Worm (Caenorhabditis elegans) whole organism, young adult: ENCODE measurements around the gene str-68.

Source experiments
- C17E4.6 ChIP-seq: fragments of 200-800 bp; sonication (Bioruptor generic); IDR thresholded peaks from 2 replicates; pipeline ENCODE4 v1.3.6; 2022; ENCODE audit warnings: missing genetic modification reagents, missing genetic modification characterization, missing compliant biosample characterization
- F23B12.7 ChIP-seq: sonication (generic microtip); optimal IDR thresholded peaks from 2 replicates; lab custom pipeline; 2017; ENCODE audit warnings: missing genetic modification characterization, mild to moderate bottlenecking, missing compliant biosample characterization, antibody characterized with exemption, moderate library complexity; ENCODE audit not compliant: insufficient read depth
- F57C9.4 ChIP-seq: sonication (generic microtip); optimal IDR thresholded peaks from 2 replicates; lab custom pipeline; 2017; ENCODE audit warnings: mild to moderate bottlenecking, missing genetic modification characterization, missing compliant biosample characterization
- K12H6.12 ChIP-seq: fragments of 200-800 bp; sonication (Bioruptor generic); optimal IDR thresholded peaks from 2 replicates; lab custom pipeline; 2018; ENCODE audit warnings: mild to moderate bottlenecking, missing genetic modification characterization, missing compliant biosample characterization
- Y53F4B.3 ChIP-seq: fragments of 200-800 bp; sonication (Bioruptor generic); IDR thresholded peaks from 2 replicates; pipeline ENCODE4 v1.3.6; 2022; ENCODE audit warnings: missing genetic modification reagents, missing genetic modification characterization, missing compliant biosample characterization
- athp-1 ChIP-seq: sonication (generic microtip); optimal IDR thresholded peaks from 2 replicates; lab custom pipeline; 2017; ENCODE audit warnings: mild to moderate bottlenecking, missing genetic modification characterization, missing compliant biosample characterization
- attf-6 ChIP-seq: fragments of 200-800 bp; sonication (Bioruptor generic); IDR thresholded peaks from 2 replicates; pipeline ENCODE4 v1.3.6; 2022; ENCODE audit warnings: missing genetic modification reagents, missing genetic modification characterization, missing compliant biosample characterization
- bed-1 ChIP-seq: fragments of 200-800 bp; sonication (Bioruptor generic); IDR thresholded peaks from 2 replicates; pipeline ENCODE4 v1.3.6; 2022; ENCODE audit warnings: missing genetic modification reagents, missing genetic modification characterization, missing compliant biosample characterization
- ceh-40 ChIP-seq: fragments of 200-800 bp; sonication (Bioruptor generic); IDR thresholded peaks from 2 replicates; pipeline ENCODE4 v1.3.6; 2022; ENCODE audit warnings: missing genetic modification characterization, missing compliant biosample characterization
- ceh-91 ChIP-seq: fragments of 200-800 bp; sonication (Bioruptor generic); IDR thresholded peaks from 2 replicates; pipeline ENCODE4 v1.3.6; 2022; ENCODE audit warnings: missing genetic modification reagents, missing genetic modification characterization, missing compliant biosample characterization
- die-1 ChIP-seq: sonication (generic microtip); optimal IDR thresholded peaks from 2 replicates; lab custom pipeline; 2016; ENCODE audit warnings: missing genotype, mild to moderate bottlenecking, missing genetic modification characterization, missing compliant biosample characterization
- egrh-3 ChIP-seq: fragments of 200-800 bp; sonication (Bioruptor generic); IDR thresholded peaks from 2 replicates; pipeline ENCODE4 v1.3.6; 2022; ENCODE audit warnings: missing genetic modification reagents, missing genetic modification characterization, missing compliant biosample characterization
- let-526 ChIP-seq: fragments of 200-800 bp; sonication (Bioruptor generic); IDR thresholded peaks from 2 replicates; pipeline ENCODE4 v1.3.6; 2022; ENCODE audit warnings: missing genetic modification reagents, missing genetic modification characterization, missing compliant biosample characterization
- lin-26 ChIP-seq: fragments of 200-800 bp; sonication (Bioruptor generic); IDR thresholded peaks from 2 replicates; pipeline ENCODE4 v1.3.6; 2022; ENCODE audit warnings: missing genetic modification reagents, missing genetic modification characterization, missing compliant biosample characterization
- lsl-1 ChIP-seq: fragments of 200-800 bp; sonication (Bioruptor generic); optimal IDR thresholded peaks from 2 replicates; lab custom pipeline; 2018; ENCODE audit warnings: mild to moderate bottlenecking, missing genetic modification characterization, moderate library complexity, missing compliant biosample characterization
- lsy-27 ChIP-seq: sonication (generic microtip); optimal IDR thresholded peaks from 2 replicates; lab custom pipeline; 2017; ENCODE audit warnings: missing genetic modification characterization, mild to moderate bottlenecking, missing compliant biosample characterization, antibody characterized with exemption, missing genotype, borderline replicate concordance; ENCODE audit not compliant: insufficient read depth
- madf-3 ChIP-seq: fragments of 200-800 bp; sonication (Bioruptor generic); IDR thresholded peaks from 2 replicates; pipeline ENCODE4 v1.3.6; 2022; ENCODE audit warnings: missing genetic modification reagents, missing genetic modification characterization, missing compliant biosample characterization
- nfya-2 ChIP-seq: fragments of 200-800 bp; sonication (Bioruptor generic); IDR thresholded peaks from 2 replicates; pipeline ENCODE4 v1.3.6; 2022; ENCODE audit warnings: missing genetic modification reagents, missing genetic modification characterization, missing compliant biosample characterization
- nhr-120 ChIP-seq: fragments of 200-800 bp; sonication (Bioruptor generic); IDR thresholded peaks from 2 replicates; pipeline ENCODE4 v1.3.6; 2022; ENCODE audit warnings: missing genetic modification characterization, missing compliant biosample characterization
- nhr-27 ChIP-seq: fragments of 200-800 bp; sonication (Bioruptor generic); optimal IDR thresholded peaks from 2 replicates; lab custom pipeline; 2018; ENCODE audit warnings: mild to moderate bottlenecking, missing genetic modification characterization, moderate library complexity, missing compliant biosample characterization
- rcor-1 ChIP-seq: fragments of 200-800 bp; sonication (Bioruptor generic); IDR thresholded peaks from 2 replicates; pipeline ENCODE4 v1.3.6; 2022; ENCODE audit warnings: missing genetic modification reagents, missing genetic modification characterization, missing compliant biosample characterization
- sea-2 ChIP-seq: fragments of 200-800 bp; sonication (Bioruptor generic); IDR thresholded peaks from 2 replicates; pipeline ENCODE4 v1.3.6; 2022; ENCODE audit warnings: missing genetic modification characterization, missing compliant biosample characterization
- snpc-3.4 ChIP-seq: sonication (generic microtip); optimal IDR thresholded peaks from 2 replicates; lab custom pipeline; 2017; ENCODE audit warnings: missing genetic modification characterization, mild to moderate bottlenecking, missing compliant biosample characterization, antibody characterized with exemption, moderate library complexity, missing genotype, missing genetic modification reagents
- snpc-4 ChIP-seq, 5 experiments: fragments of 150-350 bp in 1 of 5; sonication (generic microtip) in 4 of 5; optimal IDR thresholded peaks; 2 replicates each; lab custom pipeline; 2014 to 2018; ENCODE audit warnings: missing genetic modification characterization in 5 of 5, missing biosample characterization in 3 of 5, antibody characterized with exemption in 2 of 5, mild to moderate bottlenecking in 2 of 5, missing compliant biosample characterization in 2 of 5, missing genotype in 2 of 5, moderate library complexity in 2 of 5, missing genetic modification reagents in 1 of 5
- somi-1 ChIP-seq: fragments of 200-800 bp; sonication (Bioruptor generic); optimal IDR thresholded peaks from 2 replicates; lab custom pipeline; 2018; ENCODE audit warnings: mild to moderate bottlenecking, missing genetic modification characterization, missing compliant biosample characterization
- sptf-2 ChIP-seq: fragments of 200-800 bp; sonication (Bioruptor generic); optimal IDR thresholded peaks from 2 replicates; lab custom pipeline; 2018; ENCODE audit warnings: mild to moderate bottlenecking, missing genetic modification characterization, missing compliant biosample characterization
- tlf-1 ChIP-seq: fragments of 200-800 bp; sonication (Bioruptor generic); optimal IDR thresholded peaks from 2 replicates; lab custom pipeline; 2018; ENCODE audit warnings: mild to moderate bottlenecking, missing genetic modification characterization, missing compliant biosample characterization
- zfh-2 ChIP-seq: fragments of 200-800 bp; sonication (Bioruptor generic); conservative IDR thresholded peaks from 2 replicates; pipeline ENCODE4 v1.3.6; 2022; ENCODE audit warnings: missing genetic modification reagents, missing genetic modification characterization, missing compliant biosample characterization
- ztf-26 ChIP-seq: sonication (generic microtip); optimal IDR thresholded peaks from 2 replicates; lab custom pipeline; 2017; ENCODE audit warnings: missing genetic modification characterization, missing compliant biosample characterization
- ztf-28 ChIP-seq: fragments of 200-800 bp; sonication (Bioruptor generic); IDR thresholded peaks from 2 replicates; pipeline ENCODE4 v1.3.6; 2022; ENCODE audit warnings: missing genetic modification reagents, missing genetic modification characterization, missing compliant biosample characterization

The str-68 gene

DNA sequence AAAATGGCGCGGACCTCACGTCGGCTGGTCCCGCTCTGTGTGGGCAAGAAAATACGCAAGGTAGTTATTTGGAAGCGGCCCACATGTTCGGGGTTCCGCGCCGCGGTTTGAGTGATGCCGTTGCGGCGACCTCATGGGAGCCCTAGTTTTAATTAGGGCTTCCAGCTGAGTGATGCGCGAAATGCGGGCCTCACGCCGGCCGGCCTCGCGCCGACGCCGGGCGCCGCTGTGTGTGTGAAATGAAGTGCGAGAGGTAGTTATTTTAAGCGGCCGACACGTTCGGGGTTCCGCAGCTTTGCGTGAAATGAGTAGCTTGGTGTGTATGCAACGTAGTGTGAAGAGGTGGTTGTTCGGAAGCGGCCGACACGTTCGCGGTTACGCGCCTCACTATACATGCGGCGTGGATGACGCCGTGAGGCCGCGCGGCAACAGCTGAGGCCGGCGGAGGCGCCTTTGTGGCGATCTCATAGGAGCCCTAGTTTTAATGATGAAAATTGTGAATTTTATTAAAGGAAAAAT lies 42.6 kb upstream of the str-68 start:
- peak; percentile 40; the same call in 1 of the 2 replicates for TF ChIP-seq ztf-28 (GFP tag; lab: Robert Waterston, UW)
- no peak for TF ChIP-seq tlf-1 (GFP tag; lab: Kevin White, UChicago)
- TF ChIP-seq snpc-4 (GFP tag; optimal IDR thresholded peaks at IDR 0.05; lab: Kevin White, UChicago): no peak
- peak in 2 of 4 experiments; percentile 58 to 86 for TF ChIP-seq snpc-4 (tag; optimal IDR thresholded peaks at IDR 0.05; lab: Kevin White, UChicago)
- TF ChIP-seq egrh-3 (GFP tag; lab: Robert Waterston, UW): peak; percentile 39; the same call in 1 of the 2 replicates
- TF ChIP-seq zfh-2 (GFP tag; lab: Robert Waterston, UW): peak; percentile 89

DNA sequence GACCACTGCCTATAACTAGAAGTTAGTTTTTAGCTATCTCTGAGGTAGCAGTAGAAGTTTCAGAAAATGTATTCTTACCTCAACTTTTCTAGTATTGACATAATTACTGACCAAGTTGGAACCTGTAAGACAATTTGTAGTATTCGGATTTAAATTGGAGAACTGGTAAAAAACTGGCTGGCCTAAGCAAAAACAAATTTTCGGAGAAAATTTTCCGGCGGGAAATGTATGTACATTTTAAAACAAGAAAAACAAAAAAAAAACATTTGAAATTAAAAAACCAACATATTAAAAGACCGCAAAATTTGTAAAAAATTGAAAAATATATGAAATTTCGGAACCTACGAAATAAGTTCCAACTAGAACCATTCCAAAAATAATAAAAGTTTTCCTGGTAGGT lies 39.6 kb upstream of the str-68 start, which contains the start of gene srab-11:
Gene srab-11, minus strand, starts transcription at position 101 of the 400 bp plus-strand sequence.
- TF ChIP-seq nhr-120 (GFP tag; lab: Robert Waterston, UW) (no peak), sptf-2 (GFP tag; lab: Kevin White, UChicago) (no peak), F23B12.7 (tag; lab: Kevin White, UChicago) (no peak), Y53F4B.3 (GFP tag; lab: Robert Waterston, UW) (no peak), lsl-1 (GFP tag; lab: Kevin White, UChicago) (no peak)

DNA sequence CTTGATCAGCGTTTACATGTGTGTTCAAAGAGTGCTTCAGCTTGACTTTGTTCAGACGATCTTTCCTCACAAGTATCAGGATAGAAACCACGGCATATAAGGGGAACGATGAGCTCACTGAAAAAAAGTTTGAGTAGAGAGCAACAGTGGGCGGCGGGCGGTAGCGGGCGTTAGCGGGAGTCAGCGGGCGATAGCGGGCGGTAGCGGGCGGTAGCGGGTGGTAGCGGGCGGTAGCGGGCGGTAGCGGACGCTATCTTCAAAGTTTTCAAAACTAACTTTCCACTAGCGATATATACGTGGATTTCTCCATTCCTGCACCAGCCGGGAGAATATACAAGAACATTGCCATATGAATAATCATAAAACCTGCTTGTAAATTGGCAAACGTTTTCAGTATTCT lies 37.9 kb upstream of the str-68 start:
- no peak for TF ChIP-seq somi-1 (GFP tag; lab: Kevin White, UChicago)
- no peak for TF ChIP-seq tlf-1 (GFP tag; lab: Kevin White, UChicago)
- no peak for TF ChIP-seq ceh-91 (GFP tag; lab: Robert Waterston, UW)
- peak; percentile 81; the same call in 1 of the 2 replicates for TF ChIP-seq egrh-3 (GFP tag; lab: Robert Waterston, UW)
- TF ChIP-seq zfh-2 (GFP tag; lab: Robert Waterston, UW): peak; percentile 87
- TF ChIP-seq lsy-27 (tag; lab: Kevin White, UChicago): no peak

DNA sequence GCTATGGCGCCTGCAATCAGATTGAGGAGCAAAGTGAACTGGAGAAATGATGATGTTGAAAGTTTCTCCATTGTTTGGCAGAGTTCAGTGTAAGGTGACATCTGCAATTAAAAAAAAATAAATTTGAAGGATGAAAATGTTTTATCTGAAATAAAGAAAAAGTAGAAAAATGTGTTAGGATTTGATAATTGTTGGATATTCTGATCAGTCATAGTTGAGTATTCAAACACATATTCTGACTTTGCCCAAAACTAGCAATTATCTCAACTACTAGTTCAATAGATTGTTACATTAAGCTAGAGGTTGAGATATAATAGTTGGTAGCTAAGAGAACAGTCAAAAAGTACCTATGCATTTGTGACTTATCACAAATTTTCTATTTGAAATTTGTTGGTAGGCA lies 37.1 kb upstream of the str-68 start, which contains the start of gene srab-10:
Gene srab-10, minus strand, starts transcription at position 101 of the 400 bp plus-strand sequence.
- no peak for TF ChIP-seq ceh-91 (GFP tag; lab: Robert Waterston, UW)
- no peak for TF ChIP-seq ztf-28 (GFP tag; lab: Robert Waterston, UW)
- TF ChIP-seq let-526 (GFP tag; lab: Robert Waterston, UW): no peak
- TF ChIP-seq rcor-1: no peak
- no peak for TF ChIP-seq attf-6 (GFP tag; lab: Robert Waterston, UW)
- no peak for TF ChIP-seq tlf-1 (GFP tag; lab: Kevin White, UChicago)
- TF ChIP-seq nhr-27 (tag; lab: Kevin White, UChicago): no peak
- TF ChIP-seq sea-2: no peak
- TF ChIP-seq egrh-3 (GFP tag; lab: Robert Waterston, UW): no peak
- no peak for TF ChIP-seq K12H6.12 (tag; lab: Kevin White, UChicago)
- no peak for TF ChIP-seq lin-26 (GFP tag; lab: Robert Waterston, UW)
- no peak for TF ChIP-seq bed-1 (GFP tag; lab: Robert Waterston, UW)
- TF ChIP-seq athp-1 (tag; lab: Kevin White, UChicago): no peak
- no peak for TF ChIP-seq F57C9.4 (tag; lab: Kevin White, UChicago)
- TF ChIP-seq C17E4.6 (GFP tag; lab: Robert Waterston, UW): no peak

DNA sequence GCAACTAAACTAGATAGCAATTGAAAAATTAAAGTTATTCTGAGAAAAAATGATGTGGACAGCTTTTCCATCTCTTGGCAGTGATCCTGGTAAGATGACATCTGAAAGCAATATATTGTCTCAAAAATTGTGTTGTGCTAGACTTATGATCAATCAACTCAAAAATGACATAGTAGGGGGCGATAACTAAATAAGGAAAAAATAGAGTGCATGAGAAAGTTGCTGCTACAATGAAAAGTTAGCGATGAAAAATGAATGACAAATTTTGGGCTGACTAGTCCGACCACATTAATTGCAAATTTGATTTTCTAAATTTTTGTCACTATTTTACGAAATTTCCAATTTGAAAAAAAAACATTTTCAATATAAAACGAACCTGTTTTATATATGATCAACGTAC lies 33.8 kb upstream of the str-68 start, which contains the start of gene srab-9:
Gene srab-9, minus strand, starts transcription at position 101 of the 400 bp plus-strand sequence.
- no peak for TF ChIP-seq madf-3
- TF ChIP-seq ceh-40 (GFP tag; lab: Robert Waterston, UW): no peak
- no peak for TF ChIP-seq die-1 (tag; lab: Kevin White, UChicago)
- TF ChIP-seq ztf-26 (tag; lab: Kevin White, UChicago): no peak
- TF ChIP-seq nfya-2: no peak
- TF ChIP-seq snpc-3.4 (tag; lab: Kevin White, UChicago): no peak
